Worm (Caenorhabditis elegans) whole organism, dauer: ENCODE measurements around the gene F28H7.2.

Experiments
- unc-62 ChIP-seq: sonication (generic microtip); optimal IDR thresholded peaks from 2 replicates; lab custom pipeline; 2017; ENCODE audit warnings: missing biosample characterization, missing genetic modification reagents, missing genetic modification characterization

F28H7.2 gene

DNA sequence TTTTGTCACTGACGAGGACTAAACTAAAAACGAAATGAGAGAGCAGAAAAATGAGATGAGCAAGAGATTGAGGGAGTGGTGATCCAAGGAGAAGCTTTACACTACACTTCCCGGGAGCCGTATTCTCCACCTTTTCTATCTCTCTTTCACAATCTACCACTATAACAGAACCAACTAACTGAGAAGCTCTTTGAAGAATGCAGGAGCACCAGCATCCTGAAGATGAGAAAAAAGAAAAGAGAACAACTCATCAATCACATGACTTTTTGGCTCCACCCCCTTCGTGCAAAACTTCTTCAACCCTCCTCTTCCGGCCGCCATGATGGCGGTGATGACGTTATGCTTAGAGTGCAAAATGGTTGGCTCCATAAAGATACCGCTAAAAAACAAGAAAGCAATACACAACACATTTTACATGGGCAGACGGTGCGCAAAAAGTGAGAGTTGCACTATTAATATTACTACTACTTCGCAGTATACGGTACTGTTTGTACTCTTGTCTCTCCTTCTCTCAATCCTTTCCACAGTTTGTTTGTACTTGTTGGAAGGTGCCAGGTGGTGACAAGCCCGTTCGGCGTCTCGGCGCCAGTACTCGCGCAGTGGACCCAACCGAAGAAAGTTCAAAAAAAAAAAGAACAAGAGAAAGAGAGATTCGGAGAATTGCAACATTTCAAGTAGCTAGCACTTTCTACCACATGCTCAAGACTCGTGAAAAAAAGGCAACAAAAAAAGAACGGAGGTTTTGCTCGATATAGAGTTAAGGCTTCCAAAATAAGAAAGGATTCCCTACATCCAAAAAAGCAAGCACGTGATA lies 28.5 kb upstream of the F28H7.2 start:
- no peak for TF ChIP-seq unc-62 (GFP tag; lab: Kevin White, UChicago)

DNA sequence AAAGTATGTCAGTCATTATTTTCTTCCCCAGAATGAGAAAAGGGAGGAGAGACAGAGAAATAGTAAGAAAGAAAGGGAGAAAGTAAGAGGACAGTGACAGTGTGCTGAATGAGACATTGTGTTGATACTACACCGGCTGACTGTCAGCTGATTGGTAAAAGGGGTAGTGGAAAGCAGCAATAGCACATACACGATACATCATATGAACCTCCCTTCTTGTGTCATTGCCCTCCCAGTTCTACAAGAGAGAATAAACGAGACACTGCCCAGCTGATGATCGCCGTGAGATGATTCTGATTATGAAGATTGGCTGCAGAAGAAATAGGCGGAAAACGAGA lies 27.9 kb upstream of the F28H7.2 start:
- no peak for TF ChIP-seq unc-62 (GFP tag; lab: Kevin White, UChicago)

DNA sequence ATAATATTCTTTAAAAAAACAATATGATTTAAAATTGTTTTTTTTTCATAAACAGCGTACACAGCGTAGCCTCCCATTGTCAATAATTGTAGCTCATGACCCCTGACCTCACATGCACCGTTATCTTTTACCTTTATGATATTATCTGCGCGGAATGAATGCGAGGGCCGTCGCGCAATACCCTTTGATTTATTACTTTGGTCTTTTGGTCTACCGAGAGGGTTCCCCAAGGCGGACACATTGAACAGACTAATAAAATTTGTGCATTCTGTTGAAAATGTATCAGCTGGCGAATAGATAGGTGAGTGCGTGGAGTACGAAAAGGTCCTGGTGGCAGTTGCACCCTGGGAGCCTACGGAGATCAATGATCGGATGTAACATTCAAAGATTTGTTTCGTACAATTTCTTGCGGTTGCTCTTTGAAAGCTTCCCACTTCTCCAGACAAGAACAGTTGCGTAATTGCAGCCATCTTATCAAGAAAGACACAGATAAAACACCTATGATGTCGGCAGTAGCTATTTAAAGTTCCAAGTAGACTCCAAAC lies 27.3 kb upstream of the F28H7.2 start:
- TF ChIP-seq unc-62 (GFP tag; lab: Kevin White, UChicago), result no peak

DNA sequence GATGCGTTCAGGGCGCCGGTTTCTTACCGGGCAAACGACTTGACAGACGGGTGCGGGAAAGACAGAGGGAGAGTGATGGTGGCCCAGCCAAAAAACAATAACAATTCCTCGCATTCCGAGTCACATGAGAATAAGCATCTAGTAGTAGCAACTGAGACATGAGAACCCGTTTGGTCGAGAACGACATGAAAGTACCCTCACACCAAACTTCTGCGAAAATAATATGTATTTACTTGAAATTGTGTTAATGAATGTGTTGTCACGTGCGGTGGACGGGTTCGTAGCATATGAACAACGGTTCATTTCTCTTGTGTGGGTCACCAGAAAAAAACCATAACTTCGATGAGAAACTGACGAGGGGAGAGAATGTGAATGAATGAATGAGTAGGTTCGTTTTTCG lies 26.8 kb upstream of the F28H7.2 start:
- no peak for TF ChIP-seq unc-62 (GFP tag; lab: Kevin White, UChicago)

DNA sequence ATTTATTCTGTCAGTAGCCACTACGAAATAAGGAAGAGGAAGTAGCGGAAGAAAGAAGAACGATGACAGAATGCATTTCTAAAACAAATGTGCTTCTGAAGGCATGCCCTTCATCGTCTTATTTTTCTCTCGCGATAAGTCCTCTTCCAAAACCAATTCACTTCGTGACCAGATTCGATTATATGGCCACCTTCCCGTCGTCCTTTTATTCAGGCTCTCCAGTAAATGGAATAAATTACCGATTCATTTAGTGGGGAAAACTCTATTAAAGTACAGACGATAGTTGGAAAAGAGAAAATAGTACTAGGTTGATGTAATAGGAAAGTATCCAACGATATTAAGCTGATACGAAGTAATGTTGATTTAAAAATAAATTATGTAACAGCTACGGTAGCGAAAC lies 26.4 kb upstream of the F28H7.2 start:
- TF ChIP-seq unc-62 (GFP tag; lab: Kevin White, UChicago), result no peak

DNA sequence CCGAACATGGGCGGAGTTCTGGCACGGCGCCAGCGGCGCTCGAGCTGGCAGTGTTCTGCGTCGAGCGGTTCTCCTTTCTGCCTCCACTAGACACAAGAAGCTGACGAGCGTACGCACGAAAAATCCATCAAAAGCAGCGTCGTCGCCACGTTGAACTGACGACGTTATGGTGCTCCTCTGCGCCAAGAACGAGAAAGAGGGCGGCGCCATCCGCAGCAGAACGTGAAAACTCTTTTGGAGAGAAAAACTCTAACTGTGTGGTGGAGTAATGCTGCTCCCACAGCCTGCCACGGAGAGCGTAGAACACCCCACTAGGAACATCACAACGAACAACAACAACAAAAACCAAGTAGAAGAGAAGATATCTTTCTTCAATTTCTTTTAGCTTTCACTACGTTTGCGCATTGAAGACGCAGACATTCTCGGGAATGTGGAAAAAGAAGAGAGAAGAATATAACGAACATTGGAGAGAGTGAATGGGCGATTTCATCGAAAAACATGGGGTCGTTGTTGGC lies 25.7 kb upstream of the F28H7.2 start:
- TF ChIP-seq unc-62 (GFP tag; lab: Kevin White, UChicago), result no peak

DNA sequence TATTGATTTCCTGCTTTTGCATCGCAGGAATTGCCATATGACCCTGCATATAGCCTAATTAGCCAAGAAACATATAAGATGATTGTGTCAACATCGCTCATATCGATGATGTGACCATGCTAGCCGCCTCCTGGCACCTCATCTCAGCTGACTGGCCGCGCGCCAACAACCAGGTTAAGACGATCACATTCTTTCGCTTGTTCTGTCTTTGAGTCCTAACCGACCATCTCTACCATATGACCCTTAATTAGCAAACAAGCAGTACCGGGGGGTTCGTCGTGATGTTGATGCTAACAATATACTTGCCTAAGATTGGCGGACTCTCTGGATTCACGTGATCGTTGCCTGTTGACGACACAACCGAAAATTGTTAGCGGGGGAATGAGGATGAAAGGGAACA lies 25.1 kb upstream of the F28H7.2 start:
- TF ChIP-seq unc-62 (GFP tag; lab: Kevin White, UChicago), result no peak

DNA sequence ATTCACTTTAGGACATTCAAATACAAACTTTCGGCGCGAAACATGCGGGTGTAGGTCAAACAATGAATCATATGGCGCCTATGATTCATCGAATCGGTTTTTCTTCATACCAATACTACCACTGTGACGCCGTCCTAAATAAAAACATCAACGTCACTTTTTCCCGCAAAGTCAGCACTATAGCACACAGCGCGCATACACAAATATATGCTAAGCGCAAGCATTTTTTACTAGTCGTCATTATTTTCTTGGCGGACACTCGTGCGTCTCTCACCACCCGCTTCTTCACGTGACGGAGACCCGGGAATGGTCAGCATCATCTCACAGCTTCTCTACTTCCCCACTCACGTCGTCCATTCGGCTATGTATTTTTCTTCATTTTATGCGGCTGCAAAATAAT lies 24.5 kb upstream of the F28H7.2 start:
- TF ChIP-seq unc-62 (GFP tag; lab: Kevin White, UChicago), result no peak

DNA sequence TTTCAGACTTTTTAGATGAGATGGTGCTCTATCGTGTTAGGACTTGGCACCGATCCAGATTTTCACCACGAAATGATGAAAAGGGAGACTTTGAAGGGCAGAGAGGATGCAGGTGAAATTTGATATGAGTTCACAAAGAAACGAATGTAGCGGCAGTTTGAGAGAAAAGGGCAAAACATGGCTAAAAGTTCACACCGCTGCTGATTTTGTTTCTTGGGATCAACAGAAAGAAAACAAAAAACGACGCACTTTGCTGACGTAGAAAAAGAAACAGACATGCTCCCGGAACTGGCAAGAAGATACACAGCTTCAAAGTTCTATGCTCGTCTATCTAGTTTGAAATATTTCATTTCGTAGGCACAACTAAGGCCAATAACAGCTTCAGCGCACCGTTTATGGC lies 24.1 kb upstream of the F28H7.2 start:
- TF ChIP-seq unc-62 (GFP tag; lab: Kevin White, UChicago), result no peak

DNA sequence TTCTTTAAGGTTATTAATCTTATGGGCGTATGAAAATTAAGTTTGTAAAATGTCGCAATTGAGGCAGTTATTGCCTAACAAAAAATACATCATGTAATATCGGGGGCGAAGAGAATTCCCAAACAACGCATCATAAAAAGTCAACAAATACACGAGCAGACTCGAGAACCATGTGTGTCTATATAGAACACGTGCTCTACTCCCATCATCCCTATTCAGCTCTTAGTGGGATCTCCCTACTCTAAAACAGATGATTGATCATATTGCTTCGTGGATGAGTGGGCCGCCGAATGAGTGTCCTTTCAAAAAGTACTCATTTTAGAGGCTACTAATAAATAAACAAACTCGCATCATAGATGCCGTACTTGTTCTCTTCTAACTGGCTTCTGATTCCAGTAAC lies 23.2 kb upstream of the F28H7.2 start:
- no peak for TF ChIP-seq unc-62 (GFP tag; lab: Kevin White, UChicago)

DNA sequence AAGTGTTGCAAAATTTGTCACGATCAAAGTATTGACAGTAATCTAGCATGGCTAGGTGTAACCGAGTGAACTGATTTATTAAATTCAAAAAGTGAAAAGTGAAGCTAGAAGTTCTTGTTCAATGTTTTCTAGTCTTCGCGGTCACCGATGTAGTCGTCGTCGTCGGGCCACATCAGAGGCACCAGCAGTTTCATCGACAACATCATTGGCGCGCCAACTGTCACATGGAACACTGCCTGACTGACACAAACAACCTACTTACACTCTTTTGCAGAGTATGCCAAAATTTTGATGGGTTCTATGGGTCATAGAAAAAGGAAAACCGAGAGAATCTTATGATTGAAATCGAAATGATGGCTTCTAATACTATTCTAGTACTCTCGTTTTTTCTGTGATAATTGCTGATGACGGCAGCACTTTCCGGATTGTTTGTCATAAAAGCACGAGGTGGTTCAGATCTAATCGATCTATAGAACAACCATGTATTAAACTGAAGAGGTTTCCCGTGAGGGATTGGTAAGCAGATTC lies 22.2 kb upstream of the F28H7.2 start:
- TF ChIP-seq unc-62 (GFP tag; lab: Kevin White, UChicago), result no peak

DNA sequence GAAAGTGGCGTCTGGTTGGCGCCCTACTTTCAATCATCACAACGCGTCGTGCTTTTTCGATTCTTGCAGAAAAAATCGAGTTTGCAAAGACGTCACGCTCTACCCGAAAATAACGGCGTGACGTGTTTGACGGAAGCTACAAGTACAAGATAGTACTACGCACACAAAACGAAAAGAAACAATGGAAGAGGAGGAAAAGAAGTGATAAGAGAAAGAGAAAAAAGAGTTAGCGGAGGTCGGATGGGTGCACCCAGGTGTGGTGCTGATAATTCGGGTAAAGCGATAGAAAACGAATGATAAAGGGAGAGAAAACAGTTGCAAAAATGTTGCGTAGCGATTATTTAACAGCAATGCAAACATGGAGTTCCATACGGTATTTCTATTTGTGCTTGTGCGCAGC lies 21.0 kb upstream of the F28H7.2 start:
- TF ChIP-seq unc-62 (GFP tag; lab: Kevin White, UChicago), result no peak

DNA sequence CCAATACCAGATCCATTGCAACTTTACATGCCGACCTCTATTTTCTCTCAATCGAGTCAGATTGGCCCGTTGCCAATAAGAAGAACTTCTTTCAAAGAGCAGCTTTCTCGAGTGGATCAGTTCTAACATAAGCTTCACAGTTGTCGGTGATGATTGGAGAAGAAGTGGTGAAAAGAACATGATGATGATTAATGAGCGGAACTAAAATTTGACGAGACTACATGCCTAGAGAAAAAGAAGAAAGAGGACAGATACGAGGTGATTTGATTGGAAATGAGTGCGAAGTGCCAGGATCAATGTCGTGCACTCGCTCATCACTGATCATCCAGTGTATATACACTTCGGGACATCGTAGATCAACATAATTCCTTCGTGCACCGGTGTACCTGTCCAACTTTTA lies 20.1 kb upstream of the F28H7.2 start:
- no peak for TF ChIP-seq unc-62 (GFP tag; lab: Kevin White, UChicago)

DNA sequence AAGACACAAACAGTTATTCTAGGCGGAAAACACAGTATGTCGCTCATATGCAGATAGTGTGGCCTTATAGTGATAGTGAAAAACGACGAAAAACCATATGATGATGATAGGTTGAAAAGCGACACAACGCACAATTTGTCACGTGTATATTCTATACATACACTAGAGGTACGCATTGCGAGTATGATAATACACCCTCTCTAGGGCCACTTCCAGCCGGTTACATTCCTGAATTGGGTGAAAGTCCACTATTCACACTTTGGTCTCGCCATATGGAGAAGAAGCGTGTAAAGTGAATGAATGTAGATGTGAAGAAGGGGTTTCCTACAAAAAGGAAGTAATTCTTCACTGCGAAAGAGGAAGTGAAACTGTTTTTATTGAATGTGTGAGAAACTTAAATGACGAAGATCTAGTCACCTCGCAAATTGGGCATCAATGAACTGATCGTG lies 18.2 kb upstream of the F28H7.2 start:
- TF ChIP-seq unc-62 (GFP tag; lab: Kevin White, UChicago), result no peak

DNA sequence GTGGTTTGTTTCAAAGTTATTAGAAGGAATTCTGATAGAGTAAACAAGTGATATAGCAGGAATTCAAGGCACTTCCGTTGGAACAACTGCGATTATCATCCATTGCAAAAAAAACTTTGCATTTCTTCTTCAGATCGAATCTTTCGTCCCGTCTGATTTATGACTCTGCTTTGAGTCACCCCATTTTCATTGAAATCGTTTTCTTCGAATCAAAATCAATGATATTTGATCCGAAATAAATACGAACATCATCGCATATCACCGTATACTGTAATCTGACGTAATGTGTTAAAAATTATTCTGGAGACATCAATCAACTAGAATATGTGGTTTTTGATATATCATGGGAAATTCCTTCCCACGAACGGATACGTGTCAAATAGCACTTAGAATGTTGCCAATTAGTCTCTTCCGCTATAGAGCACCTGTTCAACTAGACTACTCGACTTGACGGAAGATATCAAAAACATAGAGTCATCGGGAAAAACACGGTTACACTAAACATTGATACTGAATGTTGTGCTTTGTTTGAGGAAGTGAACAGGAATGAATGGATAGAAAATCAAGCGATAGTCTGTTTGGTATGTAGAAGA lies 16.8 kb upstream of the F28H7.2 start:
- TF ChIP-seq unc-62 (GFP tag; lab: Kevin White, UChicago), result no peak

DNA sequence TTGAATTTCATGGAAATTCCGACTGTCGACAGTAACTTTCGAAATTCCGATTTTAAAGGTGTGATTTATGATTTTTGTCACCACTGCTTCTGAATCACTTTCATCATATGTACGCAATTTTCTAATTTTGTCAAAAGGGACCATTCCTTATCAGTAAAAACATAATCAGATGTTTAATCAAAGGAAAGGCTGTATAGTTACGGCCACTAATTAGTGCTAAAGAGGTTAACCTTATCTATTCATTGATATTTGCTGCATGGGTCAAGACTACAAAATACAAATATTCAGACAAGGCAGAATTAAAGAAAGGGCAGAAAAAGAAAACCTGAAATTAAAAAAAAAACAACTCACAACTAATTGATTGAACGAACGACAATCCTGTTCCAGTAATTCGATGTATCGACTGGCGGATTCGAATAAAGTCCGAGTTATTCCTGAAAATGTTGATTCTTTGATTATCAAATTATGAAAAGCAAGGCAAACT lies 15.7 kb upstream of the F28H7.2 start, which contains the start of gene T28B11.1:
TSS of gene T28B11.1 (minus strand) at position 434 of the 484 bp plus-strand sequence.
- TF ChIP-seq unc-62 (GFP tag; lab: Kevin White, UChicago), result no peak
